Fruit fly (Drosophila melanogaster) whole organism, wandering third instar larva: Measurements from ENCODE around the gene SF2.

Experiments
- Abd-B ChIP-seq: fragments of >200 bp; optimal IDR thresholded peaks from 2 replicates; lab custom pipeline; 2017; ENCODE audit warnings: missing biosample characterization, missing genetic modification characterization
- CG32264 ChIP-seq: fragments of 200-800 bp; sonication (Bioruptor generic); optimal IDR thresholded peaks from 2 replicates; lab custom pipeline; 2016; ENCODE audit warnings: missing biosample characterization, missing genetic modification characterization
- CG9705 ChIP-seq: fragments of 200-800 bp; sonication (Bioruptor generic); optimal IDR thresholded peaks from 2 replicates; lab custom pipeline; 2018; ENCODE audit warnings: missing biosample characterization, mild to moderate bottlenecking, missing genetic modification characterization
- CrebA ChIP-seq: fragments of 200-800 bp; sonication (Bioruptor generic); optimal IDR thresholded peaks from 2 replicates; lab custom pipeline; 2016; ENCODE audit warnings: missing biosample characterization, mild to moderate bottlenecking, missing genetic modification characterization, borderline replicate concordance
- Dfd ChIP-seq: fragments of >200 bp; optimal IDR thresholded peaks from 2 replicates; lab custom pipeline; 2017; ENCODE audit warnings: missing biosample characterization, missing genetic modification characterization
- Dif ChIP-seq: fragments of 200-275, 200-300 bp; sonication (Bioruptor generic); optimal IDR thresholded peaks from 2 replicates; lab custom pipeline; 2018; ENCODE audit warnings: missing biosample characterization, missing genetic modification characterization; ENCODE audit not compliant: partially characterized antibody
- GATAd ChIP-seq: sonication (Bioruptor generic); optimal IDR thresholded peaks from 2 replicates; lab custom pipeline; 2016; ENCODE audit warnings: missing biosample characterization, missing genetic modification characterization
- HLH106 ChIP-seq: fragments of 200-800 bp; optimal IDR thresholded peaks from 3 replicates; lab custom pipeline; 2019; ENCODE audit warnings: missing biosample characterization, mild to moderate bottlenecking, missing genetic modification characterization, moderate library complexity
- Hnf4 ChIP-seq: fragments of 200-800 bp; sonication (Bioruptor generic); optimal IDR thresholded peaks from 2 replicates; lab custom pipeline; 2016; ENCODE audit warnings: missing biosample characterization, mild to moderate bottlenecking, missing genetic modification characterization
- Hr78 ChIP-seq: fragments of >200 bp; optimal IDR thresholded peaks from 2 replicates; lab custom pipeline; 2017; ENCODE audit warnings: missing biosample characterization, missing genetic modification characterization
- Hr83 ChIP-seq: fragments of 200-300 bp; sonication (Bioruptor generic); optimal IDR thresholded peaks from 2 replicates; lab custom pipeline; 2016; ENCODE audit warnings: missing biosample characterization, mild to moderate bottlenecking, missing genetic modification characterization, moderate library complexity; ENCODE audit not compliant: poor library complexity, severe bottlenecking
- Jra ChIP-seq: sonication (Bioruptor generic); optimal IDR thresholded peaks from 2 replicates; lab custom pipeline; 2016; ENCODE audit warnings: missing biosample characterization, missing genetic modification characterization
- Mio ChIP-seq: sonication (Bioruptor generic); optimal IDR thresholded peaks from 2 replicates; lab custom pipeline; 2016; ENCODE audit warnings: missing biosample characterization, missing genetic modification characterization
- Myc ChIP-seq: fragments of >200 bp; optimal IDR thresholded peaks from 2 replicates; lab custom pipeline; 2017
- N ChIP-seq: fragments of >200 bp; optimal IDR thresholded peaks from 2 replicates; lab custom pipeline; 2018; ENCODE audit warnings: missing biosample characterization, missing external identifiers, missing genetic modification characterization
- OdsH ChIP-seq: fragments of 200-800 bp; sonication (Bioruptor generic); optimal IDR thresholded peaks from 2 replicates; lab custom pipeline; 2016; ENCODE audit warnings: missing biosample characterization, mild to moderate bottlenecking, missing genetic modification characterization
- Rel ChIP-seq, 2 experiments: fragments of 200-800 bp; sonication (Bioruptor generic) in 1 of 2; optimal IDR thresholded peaks; 2 replicates in 1 of 2; 3 replicates in 1 of 2; lab custom pipeline; 2016 to 2019; ENCODE audit warnings: mild to moderate bottlenecking in 2 of 2, missing biosample characterization in 2 of 2, missing genetic modification characterization in 2 of 2, moderate library complexity in 1 of 2
- Sp1 ChIP-seq: fragments of 200-800 bp; sonication (Bioruptor generic); optimal IDR thresholded peaks from 3 replicates; lab custom pipeline; 2019; ENCODE audit warnings: missing biosample characterization, mild to moderate bottlenecking, missing genetic modification characterization, moderate library complexity
- Vsx2 ChIP-seq: fragments of 200-300, 225-300 bp; sonication (Bioruptor generic); optimal IDR thresholded peaks from 2 replicates; lab custom pipeline; 2018; ENCODE audit warnings: missing biosample characterization, missing genetic modification characterization; ENCODE audit not compliant: partially characterized antibody
- br ChIP-seq: fragments of 200-800 bp; sonication (Bioruptor generic); optimal IDR thresholded peaks from 2 replicates; lab custom pipeline; 2016; ENCODE audit warnings: missing biosample characterization, missing genetic modification characterization
- brk ChIP-seq: fragments of 200-800 bp; sonication (Bioruptor generic); optimal IDR thresholded peaks from 2 replicates; lab custom pipeline; 2016; ENCODE audit warnings: missing biosample characterization, mild to moderate bottlenecking, missing genetic modification characterization
- dl ChIP-seq, 2 experiments: fragments of 175-275, 200-275 bp in 1 of 2; fragments of 200-275 bp in 1 of 2; sonication (Bioruptor generic); optimal IDR thresholded peaks; lab custom pipeline; 2018; ENCODE audit warnings: mild to moderate bottlenecking in 2 of 2, missing biosample characterization in 2 of 2, missing genetic modification characterization in 2 of 2, moderate library complexity in 2 of 2; ENCODE audit not compliant: partially characterized antibody in 2 of 2, insufficient read depth in 1 of 2
- dmrt93B ChIP-seq: fragments of 200-800 bp; sonication (Bioruptor generic); optimal IDR thresholded peaks from 2 replicates; lab custom pipeline; 2018; ENCODE audit warnings: missing biosample characterization, mild to moderate bottlenecking, missing genetic modification characterization
- dsf ChIP-seq: sonication (Bioruptor generic); optimal IDR thresholded peaks from 2 replicates; lab custom pipeline; 2016; ENCODE audit warnings: missing biosample characterization, missing genetic modification characterization, borderline replicate concordance
- ey ChIP-seq: fragments of 200-800 bp; sonication (Bioruptor generic); optimal IDR thresholded peaks from 2 replicates; lab custom pipeline; 2016; ENCODE audit warnings: missing biosample characterization, missing genetic modification characterization
- foxo ChIP-seq, 2 experiments: fragments of 200-800 bp; sonication (Bioruptor generic); optimal IDR thresholded peaks; 2 replicates in 1 of 2; 3 replicates in 1 of 2; lab custom pipeline; 2016 to 2017; ENCODE audit warnings: missing biosample characterization in 2 of 2, missing genetic modification characterization in 2 of 2
- fru ChIP-seq: fragments of 200-800 bp; sonication (Bioruptor generic); optimal IDR thresholded peaks from 3 replicates; lab custom pipeline; 2016; ENCODE audit warnings: missing biosample characterization, mild to moderate bottlenecking, missing genetic modification characterization
- h ChIP-seq: fragments of 200-800 bp; sonication (Bioruptor generic); optimal IDR thresholded peaks from 3 replicates; lab custom pipeline; 2016; ENCODE audit warnings: missing biosample characterization, mild to moderate bottlenecking, missing genetic modification characterization
- jim ChIP-seq: fragments of 175-275, 200-325 bp; sonication (Bioruptor generic); optimal IDR thresholded peaks from 2 replicates; lab custom pipeline; 2016; ENCODE audit warnings: missing biosample characterization, mild to moderate bottlenecking, missing genetic modification characterization
- lola ChIP-seq: fragments of >200 bp; optimal IDR thresholded peaks from 2 replicates; lab custom pipeline; 2017; ENCODE audit warnings: missing biosample characterization, missing genetic modification characterization
- pan ChIP-seq: fragments of >200 bp; optimal IDR thresholded peaks from 2 replicates; lab custom pipeline; 2017
- psq ChIP-seq: fragments of 200-800 bp; sonication (Bioruptor generic); optimal IDR thresholded peaks from 3 replicates; lab custom pipeline; 2017; ENCODE audit warnings: missing biosample characterization, mild to moderate bottlenecking, missing genetic modification characterization, moderate library complexity
- rgr ChIP-seq: fragments of 200-800 bp; sonication (Bioruptor generic); optimal IDR thresholded peaks from 3 replicates; lab custom pipeline; 2016; ENCODE audit warnings: missing biosample characterization, mild to moderate bottlenecking, missing genetic modification characterization
- sage ChIP-seq: fragments of 200-800 bp; sonication (Bioruptor generic); optimal IDR thresholded peaks from 2 replicates; lab custom pipeline; 2016; ENCODE audit warnings: missing biosample characterization, mild to moderate bottlenecking, missing genetic modification characterization
- sv ChIP-seq: fragments of 200-800 bp; sonication (Bioruptor generic); optimal IDR thresholded peaks from 3 replicates; lab custom pipeline; 2016; ENCODE audit warnings: missing biosample characterization, missing genetic modification characterization
- tai ChIP-seq: sonication (Bioruptor generic); optimal IDR thresholded peaks from 2 replicates; lab custom pipeline; 2016; ENCODE audit warnings: missing biosample characterization, missing genetic modification characterization
- usp ChIP-seq: fragments of >200 bp; optimal IDR thresholded peaks from 2 replicates; lab custom pipeline; 2017; ENCODE audit warnings: missing biosample characterization, missing genetic modification characterization
- woc ChIP-seq: sonication (Bioruptor generic); optimal IDR thresholded peaks from 2 replicates; lab custom pipeline; 2016; ENCODE audit warnings: missing biosample characterization, mild to moderate bottlenecking, missing genetic modification characterization

Gene SF2

DNA sequence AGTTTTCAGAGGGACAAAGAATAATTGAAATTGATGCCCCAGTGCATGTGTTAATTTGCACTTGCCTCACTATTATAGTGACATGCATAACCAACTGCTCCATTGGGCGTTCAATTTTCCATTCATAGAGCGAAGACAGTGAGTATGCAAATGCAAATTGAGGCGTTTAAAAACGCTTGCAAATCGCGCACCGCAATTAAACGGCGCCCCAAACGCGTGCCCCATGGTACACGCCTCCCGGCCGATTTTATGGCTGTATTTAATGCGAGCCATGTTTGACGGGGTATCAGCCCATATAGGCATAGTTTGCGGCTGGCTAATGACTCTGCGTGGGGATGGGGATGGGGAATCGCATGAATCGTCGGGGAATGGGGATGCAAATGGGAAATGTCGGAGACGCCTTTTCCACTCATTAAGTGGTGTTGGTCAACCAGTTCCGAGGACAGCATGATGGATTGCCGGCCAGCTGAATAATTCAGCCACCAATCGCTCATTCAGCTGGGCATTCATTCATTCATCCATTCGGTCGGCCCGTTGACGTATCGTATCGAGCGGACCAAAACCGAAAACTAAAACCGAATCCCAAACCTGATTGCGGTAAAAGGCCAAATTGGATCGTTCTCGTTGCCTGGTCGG is 6.2 kb downstream of the SF2 start:
- TF ChIP-seq pan (lab: Kevin White, UChicago) (no peak), N (no peak), Sp1 (GFP tag; lab: Kevin White, UChicago) (no peak), GATAd (no peak), lola (GFP tag; lab: Kevin White, UChicago) (no peak)

DNA sequence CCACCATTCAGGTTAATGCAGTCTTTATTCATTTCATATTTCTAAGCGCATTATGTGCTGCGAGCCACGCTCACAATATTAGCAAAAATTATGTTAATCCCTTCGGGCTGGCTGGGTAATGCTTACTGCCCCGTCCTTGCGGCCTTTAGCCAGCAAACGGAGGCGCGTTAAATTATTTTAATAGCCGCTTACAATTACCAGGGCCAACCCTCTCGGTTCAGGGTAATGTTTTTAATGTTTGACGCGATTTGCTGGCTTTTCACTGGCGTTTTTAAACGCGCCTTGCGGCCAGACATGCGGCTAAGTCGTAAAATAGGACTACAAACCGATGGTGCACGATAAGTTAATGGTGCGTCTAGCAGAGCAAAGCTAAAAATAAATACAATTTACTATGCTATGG is 7.0 kb downstream of the SF2 start:
- no peak for TF ChIP-seq Abd-B (GFP tag; lab: Kevin White, UChicago)
- TF ChIP-seq br (GFP tag; lab: Kevin White, UChicago), result no peak
- no peak for TF ChIP-seq GATAd
- no peak for TF ChIP-seq HLH106
- TF ChIP-seq Dfd (GFP tag; lab: Kevin White, UChicago), result no peak
- TF ChIP-seq CG9705, result no peak
- TF ChIP-seq tai (GFP tag; lab: Kevin White, UChicago), result no peak

DNA sequence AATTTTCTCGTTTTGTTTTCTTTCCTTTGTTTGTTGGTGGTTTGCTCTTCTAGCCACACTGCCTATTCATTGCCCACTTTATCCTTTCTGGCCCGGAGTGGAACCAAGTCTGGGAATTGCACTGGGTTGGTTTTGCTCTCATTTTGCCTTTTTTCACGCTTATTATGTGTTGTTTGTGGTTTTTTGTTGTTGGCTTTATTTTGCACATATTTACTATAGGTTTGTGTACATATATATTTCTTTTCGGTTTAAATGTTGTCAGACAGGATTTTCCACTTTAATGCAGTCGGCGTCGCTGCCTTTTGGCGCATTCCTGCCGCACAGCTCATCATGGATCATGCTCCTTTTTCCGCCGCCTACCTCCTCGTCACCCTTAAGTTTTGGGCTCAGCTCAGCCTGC is 7.5 kb downstream of the SF2 start:
- TF ChIP-seq CG32264 (GFP tag; lab: Kevin White, UChicago), result no peak
- TF ChIP-seq Hnf4 (GFP tag; lab: Kevin White, UChicago), result no peak
- TF ChIP-seq Vsx2, result peak; percentile 20
- no peak for TF ChIP-seq Sp1 (GFP tag; lab: Kevin White, UChicago)
- no peak for TF ChIP-seq Mio

DNA sequence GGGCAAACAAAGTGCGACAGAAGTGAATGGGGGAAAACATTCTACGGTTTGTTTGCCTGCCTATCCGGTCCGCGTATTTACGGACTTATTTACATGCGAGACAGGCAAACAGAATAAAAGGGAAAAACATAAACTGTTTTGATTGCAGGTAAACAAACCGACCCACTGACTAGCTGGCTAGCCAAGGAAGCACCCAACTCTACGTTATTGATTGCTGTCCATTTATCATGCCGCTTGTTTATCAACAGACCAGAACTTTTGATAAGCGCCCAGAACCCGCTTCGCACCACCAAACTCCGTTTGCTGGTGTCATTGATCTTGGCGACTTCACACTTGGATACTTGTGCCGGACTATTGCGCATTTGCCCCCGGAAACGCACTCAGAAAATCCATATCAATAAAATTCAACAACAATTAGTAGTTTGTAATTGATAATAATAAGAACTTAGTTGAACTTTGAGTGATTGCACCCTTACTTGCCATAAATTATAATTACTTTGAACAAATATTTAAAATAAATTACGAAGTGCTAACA is 9.9 kb downstream of the SF2 start:
- no peak for TF ChIP-seq brk (GFP tag; lab: Kevin White, UChicago)
- TF ChIP-seq sv, result peak; percentile 14
- no peak for TF ChIP-seq Dfd (GFP tag; lab: Kevin White, UChicago)
- no peak for TF ChIP-seq br (GFP tag; lab: Kevin White, UChicago)
- no peak for TF ChIP-seq Mio
- no peak for TF ChIP-seq Vsx2
- TF ChIP-seq dmrt93B, result no peak
- peak; percentile 33 for TF ChIP-seq h (GFP tag; lab: Kevin White, UChicago)
- TF ChIP-seq OdsH (GFP tag; lab: Kevin White, UChicago), result peak; percentile 22
- TF ChIP-seq HLH106, result peak; percentile 30
- TF ChIP-seq GATAd, result no peak
- no peak for TF ChIP-seq pan (lab: Kevin White, UChicago)
- no peak for TF ChIP-seq woc (GFP tag; lab: Kevin White, UChicago)
- TF ChIP-seq dsf (GFP tag; lab: Kevin White, UChicago), result no peak
- TF ChIP-seq tai (GFP tag; lab: Kevin White, UChicago), result no peak
- no peak for TF ChIP-seq Abd-B (GFP tag; lab: Kevin White, UChicago)
- no peak for TF ChIP-seq Hr83
- no peak for TF ChIP-seq Dif
- no peak for TF ChIP-seq Myc (lab: Kevin White, UChicago)
- TF ChIP-seq rgr (GFP tag; lab: Kevin White, UChicago), result peak; percentile 15
- TF ChIP-seq Jra (GFP tag; lab: Kevin White, UChicago), result no peak
- TF ChIP-seq N, result no peak
- peak in 1 of 2 experiments; percentile 46 for TF ChIP-seq foxo (GFP tag; optimal IDR thresholded peaks at IDR 0.05; lab: Kevin White, UChicago)
- no peak for TF ChIP-seq dl (GFP tag; optimal IDR thresholded peaks at IDR 0.05; lab: Kevin White, UChicago; ENCODE audit: insufficient read depth in 1 of 2, partially characterized antibody in 2 of 2)
- no peak for TF ChIP-seq Rel (GFP tag; optimal IDR thresholded peaks at IDR 0.05; lab: Kevin White, UChicago)
- peak; percentile 36 for TF ChIP-seq Rel (tag; optimal IDR thresholded peaks at IDR 0.05; lab: Kevin White, UChicago)
- TF ChIP-seq jim (GFP tag; lab: Kevin White, UChicago), result no peak
- TF ChIP-seq fru (GFP tag; lab: Kevin White, UChicago), result peak; percentile 10
- peak; percentile 9 for TF ChIP-seq ey (GFP tag; lab: Kevin White, UChicago)
- no peak for TF ChIP-seq sage (GFP tag; lab: Kevin White, UChicago)
- no peak for TF ChIP-seq CrebA (GFP tag; lab: Kevin White, UChicago)
- TF ChIP-seq usp (GFP tag; lab: Kevin White, UChicago), result no peak
- TF ChIP-seq Sp1 (GFP tag; lab: Kevin White, UChicago), result peak; percentile 35
- TF ChIP-seq lola (GFP tag; lab: Kevin White, UChicago), result no peak
- no peak for TF ChIP-seq psq (GFP tag; lab: Kevin White, UChicago)
- TF ChIP-seq CG32264 (GFP tag; lab: Kevin White, UChicago), result no peak
- no peak for TF ChIP-seq CG9705
- TF ChIP-seq Hr78, result no peak
- TF ChIP-seq Hnf4 (GFP tag; lab: Kevin White, UChicago), result no peak
